Worm (Caenorhabditis elegans) whole organism, late embryonic: ENCODE measurements around the gene dpy-7.

Experiments
- F13H6.1 ChIP-seq: sonication (generic microtip); optimal IDR thresholded peaks from 2 replicates; lab custom pipeline; 2016; ENCODE audit warnings: missing genetic modification characterization, missing compliant biosample characterization
- K09A11.1 ChIP-seq: sonication (generic microtip); optimal IDR thresholded peaks from 2 replicates; lab custom pipeline; 2017; ENCODE audit warnings: antibody characterized with exemption, mild to moderate bottlenecking, missing genetic modification characterization, missing compliant biosample characterization; ENCODE audit not compliant: insufficient read depth
- T23F11.4 ChIP-seq: fragments of 200-800 bp; sonication (Bioruptor generic); optimal IDR thresholded peaks from 2 replicates; lab custom pipeline; 2018; ENCODE audit warnings: mild to moderate bottlenecking, missing genetic modification characterization, missing compliant biosample characterization
- Y22D7AL.16 ChIP-seq: sonication (generic microtip); optimal IDR thresholded peaks from 2 replicates; lab custom pipeline; 2016; ENCODE audit warnings: missing genetic modification characterization, missing compliant biosample characterization
- ama-1 ChIP-seq: fragments of 150-350 bp; optimal IDR thresholded peaks from 2 replicates; lab custom pipeline; 2014
- ceh-14 ChIP-seq: sonication (generic microtip); optimal IDR thresholded peaks from 2 replicates; lab custom pipeline; 2016; ENCODE audit warnings: missing genotype, missing genetic modification characterization, missing compliant biosample characterization
- ceh-19 ChIP-seq: fragments of 200-800 bp; sonication (Bioruptor generic); optimal IDR thresholded peaks from 2 replicates; lab custom pipeline; 2018; ENCODE audit warnings: mild to moderate bottlenecking, missing genetic modification characterization, missing compliant biosample characterization
- ceh-22 ChIP-seq: sonication (generic microtip); optimal IDR thresholded peaks from 2 replicates; lab custom pipeline; 2017; ENCODE audit warnings: missing biosample characterization, missing genetic modification characterization
- ceh-30 ChIP-seq: fragments of 150-350 bp; optimal IDR thresholded peaks from 2 replicates; lab custom pipeline; 2014; ENCODE audit warnings: missing biosample characterization, missing genetic modification characterization
- ceh-31 ChIP-seq: sonication (generic microtip); optimal IDR thresholded peaks from 2 replicates; lab custom pipeline; 2016; ENCODE audit warnings: missing genetic modification characterization, missing compliant biosample characterization
- ceh-6 ChIP-seq: fragments of 200-800 bp; sonication (Bioruptor generic); optimal IDR thresholded peaks from 2 replicates; lab custom pipeline; 2018; ENCODE audit warnings: mild to moderate bottlenecking, missing genetic modification characterization, missing compliant biosample characterization
- ets-4 ChIP-seq: sonication (generic microtip); optimal IDR thresholded peaks from 2 replicates; lab custom pipeline; 2016; ENCODE audit warnings: missing genetic modification characterization, missing compliant biosample characterization
- fkh-10 ChIP-seq: fragments of 150-350 bp; optimal IDR thresholded peaks from 2 replicates; lab custom pipeline; 2014; ENCODE audit warnings: missing biosample characterization, missing genetic modification reagents, missing genetic modification characterization
- fkh-6 ChIP-seq: sonication (generic microtip); optimal IDR thresholded peaks from 2 replicates; lab custom pipeline; 2016; ENCODE audit warnings: missing genetic modification characterization, missing compliant biosample characterization
- hlh-15 ChIP-seq: sonication (generic microtip); optimal IDR thresholded peaks from 2 replicates; lab custom pipeline; 2016; ENCODE audit warnings: missing genetic modification characterization, missing compliant biosample characterization
- hlh-30 ChIP-seq: sonication (generic microtip); optimal IDR thresholded peaks from 2 replicates; lab custom pipeline; 2017; ENCODE audit warnings: antibody characterized with exemption, missing genetic modification characterization, missing compliant biosample characterization; ENCODE audit not compliant: insufficient read depth
- hlh-6 ChIP-seq: sonication (generic microtip); optimal IDR thresholded peaks from 2 replicates; lab custom pipeline; 2016; ENCODE audit warnings: missing genotype, missing genetic modification characterization, missing compliant biosample characterization
- lim-6 ChIP-seq: sonication (generic microtip); optimal IDR thresholded peaks from 2 replicates; lab custom pipeline; 2016; ENCODE audit warnings: missing genetic modification characterization, missing compliant biosample characterization
- lin-11 ChIP-seq: fragments of 200-800 bp; sonication (Bioruptor generic); optimal IDR thresholded peaks from 2 replicates; lab custom pipeline; 2018; ENCODE audit warnings: mild to moderate bottlenecking, missing genetic modification characterization, missing compliant biosample characterization
- nhr-232 ChIP-seq: sonication (generic microtip); optimal IDR thresholded peaks from 2 replicates; lab custom pipeline; 2016; ENCODE audit warnings: missing genetic modification characterization, missing compliant biosample characterization
- odd-2 ChIP-seq: sonication (generic microtip); optimal IDR thresholded peaks from 2 replicates; lab custom pipeline; 2017; ENCODE audit warnings: antibody characterized with exemption, mild to moderate bottlenecking, missing genetic modification characterization, missing compliant biosample characterization
- pag-3 ChIP-seq: sonication (generic microtip); optimal IDR thresholded peaks from 2 replicates; lab custom pipeline; 2016; ENCODE audit warnings: missing compliant biosample characterization, missing genetic modification characterization, borderline replicate concordance
- pha-4 ChIP-seq: fragments of 150-350 bp; optimal IDR thresholded peaks from 2 replicates; lab custom pipeline; 2018; ENCODE audit warnings: missing biosample characterization, missing genetic modification reagents, missing genetic modification characterization
- pqm-1 ChIP-seq: sonication (generic microtip); optimal IDR thresholded peaks from 2 replicates; lab custom pipeline; 2016; ENCODE audit warnings: missing genetic modification characterization, missing compliant biosample characterization
- pros-1 ChIP-seq: fragments of 150-350 bp; optimal IDR thresholded peaks from 2 replicates; lab custom pipeline; 2014; ENCODE audit warnings: missing biosample characterization, missing genetic modification reagents, missing genetic modification characterization
- sdc-2 ChIP-seq: sonication (generic microtip); optimal IDR thresholded peaks from 2 replicates; lab custom pipeline; 2016; ENCODE audit warnings: missing genotype, missing genetic modification characterization, missing compliant biosample characterization
- sox-4 ChIP-seq: sonication (generic microtip); optimal IDR thresholded peaks from 2 replicates; lab custom pipeline; 2017; ENCODE audit warnings: mild to moderate bottlenecking, missing genetic modification characterization, inconsistent platforms, missing compliant biosample characterization
- tbx-2 ChIP-seq: sonication (generic microtip); optimal IDR thresholded peaks from 2 replicates; lab custom pipeline; 2016; ENCODE audit warnings: missing genetic modification characterization, missing compliant biosample characterization
- tbx-7 ChIP-seq: sonication (generic microtip); optimal IDR thresholded peaks from 2 replicates; lab custom pipeline; 2016; ENCODE audit warnings: missing genotype, missing genetic modification characterization, missing compliant biosample characterization
- unc-42 ChIP-seq: sonication (generic microtip); optimal IDR thresholded peaks from 2 replicates; lab custom pipeline; 2016; ENCODE audit warnings: missing genotype, missing genetic modification characterization, missing compliant biosample characterization
- unc-55 ChIP-seq: sonication (generic microtip); optimal IDR thresholded peaks from 2 replicates; lab custom pipeline; 2017; ENCODE audit warnings: missing biosample characterization, missing genetic modification reagents, missing genetic modification characterization
- unc-86 ChIP-seq: sonication (generic microtip); optimal IDR thresholded peaks from 2 replicates; lab custom pipeline; 2016; ENCODE audit warnings: missing genetic modification characterization, missing compliant biosample characterization
- zip-5 ChIP-seq: sonication (generic microtip); optimal IDR thresholded peaks from 2 replicates; lab custom pipeline; 2016; ENCODE audit warnings: missing genetic modification characterization, missing compliant biosample characterization
- ztf-16 ChIP-seq: sonication (generic microtip); optimal IDR thresholded peaks from 2 replicates; lab custom pipeline; 2017; ENCODE audit warnings: missing genetic modification characterization, missing compliant biosample characterization

The dpy-7 gene

ce11 chrX:7500970-7501369, 36.6 kb downstream of the dpy-7 start, which contains the start of gene uggt-1 (continued):
- TF ChIP-seq ceh-19, result peak; percentile 37
- no peak for TF ChIP-seq hlh-15 (tag; lab: Kevin White, UChicago)
- TF ChIP-seq ceh-14 (tag; lab: Kevin White, UChicago), result peak; percentile 79
- TF ChIP-seq odd-2 (tag; lab: Kevin White, UChicago), result no peak
- no peak for TF ChIP-seq nhr-232
- no peak for TF ChIP-seq unc-55
- TF ChIP-seq F13H6.1, result no peak
- TF ChIP-seq hlh-6, result no peak
- TF ChIP-seq pqm-1 (tag; lab: Kevin White, UChicago), result no peak
- peak; percentile 87 for TF ChIP-seq ceh-31
- no peak for TF ChIP-seq ama-1 (lab: Kevin White, UChicago)
- TF ChIP-seq ets-4 (tag; lab: Kevin White, UChicago), result peak; percentile 10
- no peak for TF ChIP-seq lin-11 (tag; lab: Kevin White, UChicago)
- TF ChIP-seq fkh-10 (GFP tag; lab: Kevin White, UChicago), result no peak
- peak; percentile 78 for TF ChIP-seq hlh-30
- no peak for TF ChIP-seq pag-3 (tag; lab: Kevin White, UChicago)

- TF ChIP-seq unc-42, result no peak
- TF ChIP-seq pag-3 (tag; lab: Kevin White, UChicago), result no peak
- no peak for TF ChIP-seq T23F11.4
- TF ChIP-seq, all 69 proteins: peak for 0
Observed at ce11 chrX:7495491-7495890, 42.1 kb downstream of the dpy-7 start, which contains the start of gene try-14. Gene try-14, minus strand, starts transcription at chrX:7495591.

ce11 chrX:7493020-7493419, 44.6 kb downstream of the dpy-7 start, which contains the start of gene F48E3.2:
Gene F48E3.2, minus strand, starts transcription at chrX:7493120.
- TF ChIP-seq tbx-2 (tag; lab: Kevin White, UChicago) (no peak), ceh-30 (tag; lab: Kevin White, UChicago) (no peak), unc-86 (tag; lab: Kevin White, UChicago) (no peak), lim-6 (no peak), ama-1 (lab: Kevin White, UChicago) (no peak), unc-55 (no peak), pha-4 (tag; lab: Kevin White, UChicago) (no peak), pqm-1 (tag; lab: Kevin White, UChicago) (no peak), pros-1 (no peak), ztf-16 (tag; lab: Kevin White, UChicago) (no peak), zip-5 (tag; lab: Kevin White, UChicago) (no peak), fkh-6 (tag; lab: Kevin White, UChicago) (no peak), hlh-6 (no peak), hlh-30 (no peak), sdc-2 (tag; lab: Kevin White, UChicago) (no peak)

- TF ChIP-seq tbx-7 (tag; lab: Kevin White, UChicago) (no peak), F13H6.1 (no peak), Y22D7AL.16 (tag; lab: Kevin White, UChicago) (no peak), ceh-31 (no peak), sox-4 (tag; lab: Kevin White, UChicago) (no peak), pha-4 (tag; lab: Kevin White, UChicago) (no peak), ceh-6 (GFP tag; lab: Kevin White, UChicago) (no peak), ceh-19 (no peak), ceh-22 (tag; lab: Kevin White, UChicago) (no peak), unc-86 (tag; lab: Kevin White, UChicago) (no peak), fkh-6 (tag; lab: Kevin White, UChicago) (no peak), K09A11.1 (tag; lab: Kevin White, UChicago) (no peak)
Observed at ce11 chrX:7491521-7491920, 46.1 kb downstream of the dpy-7 start.
